Worm (Caenorhabditis elegans): ENCODE measurements around the gene F41H8.1.
"Not testable (repeated sequence)": the region's sequence is repeated elsewhere in the genome, so short reads cannot be mapped to it uniquely, and the experiment has no call there.

DNA sequence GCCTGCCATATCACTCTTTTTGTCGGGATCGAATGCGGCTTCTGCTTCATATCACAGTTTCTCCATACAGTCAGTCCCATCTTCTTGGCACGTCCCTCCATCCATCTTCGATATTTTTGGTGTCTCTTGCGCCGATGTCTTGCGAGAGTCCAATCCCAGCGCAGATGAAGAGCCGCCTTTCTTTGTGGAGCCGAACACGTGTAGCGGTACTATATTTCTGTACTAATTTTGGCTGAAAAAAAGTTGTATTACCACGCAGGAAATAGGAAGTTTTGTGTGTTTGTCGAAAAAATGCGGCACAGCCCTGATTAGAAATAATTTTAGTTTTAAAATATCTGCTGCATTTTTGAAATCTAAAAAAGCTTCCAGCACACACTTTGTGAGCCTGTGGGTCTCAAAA, 9.7 kb downstream of the F41H8.1 start, which contains the start of gene K09C6.8:
- TF ChIP-seq snpc-4, lin-11 (tag; optimal IDR thresholded peaks at IDR 0.05): not testable (repeated sequence)
